Fruit fly (Drosophila melanogaster): Measurements from ENCODE around the gene Phs.

dm6 chr3L:15660915-15661314 lies 41.2 kb downstream of the Phs start, which contains the start of the genes Eig71Ej and Eig71Ek:
- no peak for TF ChIP-seq CG10348 (GFP tag; IDR thresholded peaks at IDR 0.05)
- no peak for TF ChIP-seq CG32121 (GFP tag; IDR thresholded peaks at IDR 0.05)
- TF ChIP-seq CG17806 (tag; optimal IDR thresholded peaks at IDR 0.05): no peak
- no peak for TF ChIP-seq CG9948 (tag; optimal IDR thresholded peaks at IDR 0.05)
- no peak for TF ChIP-seq Pif1A (GFP tag; optimal IDR thresholded peaks at IDR 0.05)
- no peak for TF ChIP-seq Snoo (tag; optimal IDR thresholded peaks at IDR 0.05)
- no peak for TF ChIP-seq CG34367 (tag; optimal IDR thresholded peaks at IDR 0.05)
- no peak for TF ChIP-seq CG13204 (GFP tag; optimal IDR thresholded peaks at IDR 0.05)
- no peak for TF ChIP-seq fd96Ca (GFP tag; IDR thresholded peaks at IDR 0.05)
- TF ChIP-seq CG8159 (tag; optimal IDR thresholded peaks at IDR 0.05): no peak

Data from whole organism, pupa.